Worm (Caenorhabditis elegans) whole organism, L1 larva: Measurements from ENCODE around the gene ncs-4.

Source experiments
- aha-1 ChIP-seq: fragments of 150-350 bp; optimal IDR thresholded peaks from 2 replicates; lab custom pipeline; 2014; ENCODE audit warnings: missing biosample characterization, missing genetic modification characterization
- alr-1 ChIP-seq: fragments of 200-800 bp; sonication (Bioruptor generic); optimal IDR thresholded peaks from 2 replicates; lab custom pipeline; 2018; ENCODE audit warnings: borderline replicate concordance, mild to moderate bottlenecking, missing genetic modification characterization, missing compliant biosample characterization
- ama-1 ChIP-seq: fragments of 150-350 bp; optimal IDR thresholded peaks from 2 replicates; lab custom pipeline; 2014
- blmp-1 ChIP-seq: fragments of 150-350 bp; optimal IDR thresholded peaks from 2 replicates; lab custom pipeline; 2014; ENCODE audit warnings: missing biosample characterization, missing genetic modification characterization
- ceh-63 ChIP-seq: fragments of 200-800 bp; sonication (Bioruptor generic); optimal IDR thresholded peaks from 2 replicates; lab custom pipeline; 2018; ENCODE audit warnings: mild to moderate bottlenecking, missing genetic modification characterization, missing compliant biosample characterization
- ceh-82 ChIP-seq, 3 experiments: fragments of 150-350 bp in 1 of 3; sonication (generic microtip) in 2 of 3; optimal IDR thresholded peaks; 2 replicates each; lab custom pipeline; 2014 to 2017; ENCODE audit warnings: missing biosample characterization in 3 of 3, missing genetic modification characterization in 3 of 3
- ces-1 ChIP-seq: fragments of 150-350 bp; optimal IDR thresholded peaks from 2 replicates; lab custom pipeline; 2014; ENCODE audit warnings: missing biosample characterization, missing genetic modification reagents, missing genetic modification characterization
- dsc-1 ChIP-seq: sonication (generic microtip); optimal IDR thresholded peaks from 2 replicates; lab custom pipeline; 2016; ENCODE audit warnings: mild to moderate bottlenecking, missing genetic modification characterization, missing compliant biosample characterization
- efl-3 ChIP-seq: fragments of 200-800 bp; sonication (Bioruptor generic); optimal IDR thresholded peaks from 2 replicates; lab custom pipeline; 2018; ENCODE audit warnings: mild to moderate bottlenecking, missing genetic modification characterization, missing compliant biosample characterization
- egl-27 ChIP-seq, 2 experiments: fragments of 150-350 bp in 1 of 2; sonication (generic microtip); optimal IDR thresholded peaks; 3 replicates each; lab custom pipeline; 2017 to 2018; ENCODE audit warnings: missing biosample characterization in 2 of 2, missing genetic modification characterization in 2 of 2, missing genetic modification reagents in 2 of 2
- fkh-4 ChIP-seq: sonication (generic microtip); optimal IDR thresholded peaks from 2 replicates; lab custom pipeline; 2016; ENCODE audit warnings: missing compliant biosample characterization, missing genetic modification characterization, borderline replicate concordance
- fkh-8 ChIP-seq: sonication (generic microtip); optimal IDR thresholded peaks from 2 replicates; lab custom pipeline; 2016; ENCODE audit warnings: mild to moderate bottlenecking, missing genetic modification characterization, missing compliant biosample characterization
- hpl-2 ChIP-seq: fragments of 150-350 bp; optimal IDR thresholded peaks from 2 replicates; lab custom pipeline; 2014; ENCODE audit warnings: missing biosample characterization, missing genetic modification reagents, missing genetic modification characterization
- isw-1 ChIP-seq: fragments of 200-800 bp; sonication (Bioruptor generic); IDR thresholded peaks from 2 replicates; pipeline ENCODE4 v1.3.6; 2022; ENCODE audit warnings: missing genetic modification characterization, missing compliant biosample characterization
- lin-13 ChIP-seq: fragments of 150-350 bp; optimal IDR thresholded peaks from 2 replicates; lab custom pipeline; 2014; ENCODE audit warnings: missing biosample characterization, missing genetic modification reagents, missing genetic modification characterization
- lin-14 ChIP-seq: fragments of 200-800 bp; sonication (Bioruptor generic); optimal IDR thresholded peaks from 2 replicates; lab custom pipeline; 2018; ENCODE audit warnings: mild to moderate bottlenecking, missing genetic modification characterization, moderate library complexity, missing compliant biosample characterization
- mep-1 ChIP-seq: fragments of 150-350 bp; optimal IDR thresholded peaks from 2 replicates; lab custom pipeline; 2014; ENCODE audit warnings: missing biosample characterization, missing genetic modification characterization
- nhr-11 ChIP-seq: fragments of 150-350 bp; optimal IDR thresholded peaks from 2 replicates; lab custom pipeline; 2014; ENCODE audit warnings: missing biosample characterization, missing genetic modification characterization
- nhr-12 ChIP-seq: sonication (generic microtip); optimal IDR thresholded peaks from 2 replicates; lab custom pipeline; 2017; ENCODE audit warnings: missing biosample characterization, missing genetic modification characterization
- nhr-19 ChIP-seq: fragments of 200-800 bp; sonication (Bioruptor generic); conservative IDR thresholded peaks from 2 replicates; pipeline ENCODE4 v1.3.6; 2022; ENCODE audit warnings: missing genetic modification characterization, missing compliant biosample characterization
- nhr-20 ChIP-seq: sonication (generic microtip); optimal IDR thresholded peaks from 2 replicates; lab custom pipeline; 2016; ENCODE audit warnings: mild to moderate bottlenecking, missing genetic modification characterization, missing compliant biosample characterization
- nhr-71 ChIP-seq: sonication (generic microtip); optimal IDR thresholded peaks from 2 replicates; lab custom pipeline; 2016; ENCODE audit warnings: mild to moderate bottlenecking, missing genetic modification characterization, moderate library complexity, missing compliant biosample characterization
- nhr-76 ChIP-seq: sonication (generic microtip); optimal IDR thresholded peaks from 2 replicates; lab custom pipeline; 2017; ENCODE audit warnings: missing biosample characterization, missing genetic modification characterization
- nhr-77 ChIP-seq: fragments of 150-350 bp; optimal IDR thresholded peaks from 2 replicates; lab custom pipeline; 2014; ENCODE audit warnings: missing biosample characterization, missing genetic modification characterization
- nhr-84 ChIP-seq: sonication (generic microtip); optimal IDR thresholded peaks from 2 replicates; lab custom pipeline; 2017; ENCODE audit warnings: missing biosample characterization, missing genetic modification characterization
- pax-3 ChIP-seq: fragments of 200-800 bp; sonication (Bioruptor generic); optimal IDR thresholded peaks from 2 replicates; lab custom pipeline; 2018; ENCODE audit warnings: mild to moderate bottlenecking, missing genetic modification characterization, moderate library complexity, missing compliant biosample characterization
- rnt-1 ChIP-seq: sonication (generic microtip); optimal IDR thresholded peaks from 2 replicates; lab custom pipeline; 2016; ENCODE audit warnings: mild to moderate bottlenecking, missing genetic modification characterization, moderate library complexity, missing compliant biosample characterization
- skn-1 ChIP-seq: fragments of 150-350 bp; optimal IDR thresholded peaks from 2 replicates; lab custom pipeline; 2014; ENCODE audit warnings: missing biosample characterization, missing genetic modification characterization
- snpc-4 ChIP-seq: fragments of 150-350 bp; optimal IDR thresholded peaks from 2 replicates; lab custom pipeline; 2014; ENCODE audit warnings: missing biosample characterization, missing genetic modification characterization
- snu-23 ChIP-seq: sonication (generic microtip); optimal IDR thresholded peaks from 2 replicates; lab custom pipeline; 2016; ENCODE audit warnings: missing genetic modification characterization, missing compliant biosample characterization
- sup-37 ChIP-seq: fragments of 200-800 bp; sonication (Bioruptor generic); optimal IDR thresholded peaks from 2 replicates; lab custom pipeline; 2018; ENCODE audit warnings: mild to moderate bottlenecking, missing genetic modification characterization, missing compliant biosample characterization
- swsn-7 ChIP-seq: sonication (generic microtip); optimal IDR thresholded peaks from 2 replicates; lab custom pipeline; 2016; ENCODE audit warnings: missing genetic modification characterization, missing compliant biosample characterization
- tbx-2 ChIP-seq: sonication (generic microtip); optimal IDR thresholded peaks from 2 replicates; lab custom pipeline; 2016; ENCODE audit warnings: missing genetic modification characterization, missing compliant biosample characterization
- unc-130 ChIP-seq: fragments of 150-350 bp; optimal IDR thresholded peaks from 2 replicates; lab custom pipeline; 2017; ENCODE audit warnings: missing biosample characterization, missing genetic modification characterization, inconsistent platforms
- unc-62 ChIP-seq: fragments of 150-350 bp; optimal IDR thresholded peaks from 2 replicates; lab custom pipeline; 2014; ENCODE audit warnings: missing biosample characterization, missing genetic modification reagents, missing genetic modification characterization
- unc-98 ChIP-seq: fragments of 200-800 bp; sonication (Bioruptor generic); IDR thresholded peaks from 2 replicates; pipeline ENCODE4 v1.3.6; 2022; ENCODE audit warnings: missing genetic modification characterization, missing compliant biosample characterization
- vab-15 ChIP-seq: sonication (generic microtip); optimal IDR thresholded peaks from 2 replicates; lab custom pipeline; 2017; ENCODE audit warnings: missing genotype, mild to moderate bottlenecking, missing genetic modification characterization, missing compliant biosample characterization
- zag-1 ChIP-seq: fragments of 150-350 bp; optimal IDR thresholded peaks from 2 replicates; lab custom pipeline; 2014; ENCODE audit warnings: missing biosample characterization, missing genetic modification characterization

The ncs-4 gene

ce11 chrX:10204313-10205063 is 28.2 kb downstream of the ncs-4 start:
- TF ChIP-seq blmp-1 (tag; lab: Kevin White, UChicago) (peak; percentile 71), nhr-19 (GFP tag; lab: Robert Waterston, UW) (no peak), nhr-11 (tag; lab: Kevin White, UChicago) (no peak), nhr-76 (no peak), swsn-7 (tag; lab: Kevin White, UChicago) (no peak), lin-13 (no peak), lin-14 (peak; percentile 63), ceh-63 (no peak), nhr-20 (tag; lab: Kevin White, UChicago) (peak; percentile 16), ces-1 (GFP tag; lab: Kevin White, UChicago) (no peak), isw-1 (GFP tag; lab: Robert Waterston, UW) (no peak), nhr-12 (tag; lab: Kevin White, UChicago) (no peak), unc-130 (tag; lab: Kevin White, UChicago) (no peak), snu-23 (GFP tag; lab: Kevin White, UChicago) (peak; percentile 13), ceh-82 (tag; optimal IDR thresholded peaks at IDR 0.05; lab: Kevin White, UChicago) (no peak), sup-37 (no peak), unc-98 (GFP tag; lab: Robert Waterston, UW) (no peak), nhr-71 (peak; percentile 60), aha-1 (tag; lab: Kevin White, UChicago) (no peak), ama-1 (no peak), fkh-8 (tag; lab: Kevin White, UChicago) (no peak), unc-62 (GFP tag; lab: Kevin White, UChicago) (no peak), mep-1 (tag; lab: Kevin White, UChicago) (peak; percentile 9), rnt-1 (peak; percentile 62)
- TF ChIP-seq, all 84 proteins: peak for 7

ce11 chrX:10205321-10205720 is 29.0 kb downstream of the ncs-4 start, which contains the start of gene sex-1:
sex-1 (minus strand) TSS chrX:10205421.
- no peak for TF ChIP-seq nhr-76
- TF ChIP-seq ceh-82 (tag; optimal IDR thresholded peaks at IDR 0.05; lab: Kevin White, UChicago) = no peak
- TF ChIP-seq vab-15 (tag; lab: Kevin White, UChicago) = no peak
- TF ChIP-seq alr-1 (tag; lab: Kevin White, UChicago) = no peak
- no peak for TF ChIP-seq isw-1 (GFP tag; lab: Robert Waterston, UW)
- TF ChIP-seq, all 84 proteins: peak for 0

ce11 chrX:10206008-10206407 is 29.7 kb downstream of the ncs-4 start:
- TF ChIP-seq ama-1 = no peak
- no peak for TF ChIP-seq fkh-4 (tag; lab: Kevin White, UChicago)
- no peak for TF ChIP-seq sup-37
- no peak for TF ChIP-seq unc-130 (tag; lab: Kevin White, UChicago)
- TF ChIP-seq skn-1 (tag; lab: Kevin White, UChicago) = no peak
- no peak for TF ChIP-seq dsc-1 (tag; lab: Kevin White, UChicago)
- no peak for TF ChIP-seq snpc-4 (tag; lab: Kevin White, UChicago)
- TF ChIP-seq hpl-2 (GFP tag; lab: Kevin White, UChicago) = no peak
- TF ChIP-seq alr-1 (tag; lab: Kevin White, UChicago) = no peak
- no peak for TF ChIP-seq lin-14
- TF ChIP-seq egl-27 (tag; optimal IDR thresholded peaks at IDR 0.05; lab: Kevin White, UChicago) = no peak
- no peak for TF ChIP-seq pax-3 (tag; lab: Kevin White, UChicago)
- TF ChIP-seq ces-1 (GFP tag; lab: Kevin White, UChicago) = no peak
- TF ChIP-seq nhr-84 (tag; lab: Kevin White, UChicago) = no peak
- TF ChIP-seq efl-3 (GFP tag; lab: Kevin White, UChicago) = no peak

- TF ChIP-seq nhr-77 (no peak), zag-1 (tag; lab: Kevin White, UChicago) (no peak), efl-3 (GFP tag; lab: Kevin White, UChicago) (no peak), tbx-2 (tag; lab: Kevin White, UChicago) (no peak), dsc-1 (tag; lab: Kevin White, UChicago) (peak; percentile 51)
These were observed 32.2 kb downstream of the ncs-4 start for ce11 chrX:10208481-10208880.
